Worm (Caenorhabditis elegans) whole organism, early embryonic: ENCODE results near the gene F22H10.6.

ENCODE experiments used
- B0310.2 ChIP-seq: sonication (generic microtip); optimal IDR thresholded peaks from 2 replicates; lab custom pipeline; 2016; ENCODE audit warnings: mild to moderate bottlenecking, missing genetic modification characterization, missing compliant biosample characterization
- aly-1 ChIP-seq: sonication (generic microtip); optimal IDR thresholded peaks from 2 replicates; lab custom pipeline; 2016; ENCODE audit warnings: missing genetic modification characterization, missing compliant biosample characterization
- ama-1 ChIP-seq: fragments of 150-350 bp; optimal IDR thresholded peaks from 2 replicates; lab custom pipeline; 2014
- flt-1 ChIP-seq: fragments of 200-800 bp; sonication (Bioruptor generic); IDR thresholded peaks from 2 replicates; pipeline ENCODE4 v1.3.6; 2022; ENCODE audit warnings: missing genetic modification characterization, missing compliant biosample characterization
- hmg-4 ChIP-seq: fragments of 200-800 bp; sonication (Bioruptor generic); optimal IDR thresholded peaks from 2 replicates; lab custom pipeline; 2018; ENCODE audit warnings: mild to moderate bottlenecking, missing genetic modification characterization, missing compliant biosample characterization
- hnd-1 ChIP-seq: sonication (generic microtip); optimal IDR thresholded peaks from 2 replicates; lab custom pipeline; 2016; ENCODE audit warnings: missing genetic modification characterization, missing compliant biosample characterization
- pes-1 ChIP-seq: fragments of 200-800 bp; sonication (Bioruptor generic); IDR thresholded peaks from 2 replicates; pipeline ENCODE4 v1.3.6; 2022; ENCODE audit warnings: missing genetic modification reagents, missing genetic modification characterization, missing compliant biosample characterization
- scrt-1 ChIP-seq: fragments of 200-800 bp; sonication (Bioruptor generic); IDR thresholded peaks from 2 replicates; pipeline ENCODE4 v1.3.6; 2022; ENCODE audit warnings: missing genetic modification characterization, missing compliant biosample characterization
- tra-4 ChIP-seq: sonication (generic microtip); optimal IDR thresholded peaks from 2 replicates; lab custom pipeline; 2017; ENCODE audit warnings: missing genetic modification characterization, missing compliant biosample characterization

DNA sequence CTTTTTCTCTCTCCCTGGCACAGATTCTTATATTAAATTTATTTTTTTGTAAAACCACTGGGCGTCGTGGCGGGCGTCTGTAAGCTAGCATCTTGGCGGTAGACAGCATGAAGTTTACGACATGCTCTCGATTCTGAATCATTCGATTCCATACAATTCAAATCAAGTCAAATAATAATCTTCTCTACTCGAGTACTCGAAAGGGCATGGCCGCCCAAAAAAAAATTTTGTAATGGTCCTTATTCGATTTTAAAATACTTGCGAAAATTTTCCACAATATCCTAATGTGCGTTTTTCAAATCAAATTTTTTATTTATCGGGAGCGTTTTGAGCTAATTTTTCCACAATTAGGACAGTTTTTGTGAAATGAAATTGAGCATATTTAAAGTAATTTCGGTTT, 6.9 kb upstream of the F22H10.6 start:
- TF ChIP-seq flt-1: no peak
- TF ChIP-seq ama-1 (lab: Kevin White, UChicago): no peak
- no peak for TF ChIP-seq tra-4
- no peak for TF ChIP-seq pes-1 (GFP tag; lab: Robert Waterston, UW)
- no peak for TF ChIP-seq hmg-4 (GFP tag; lab: Kevin White, UChicago)
- TF ChIP-seq B0310.2 (tag; lab: Kevin White, UChicago): no peak
- no peak for TF ChIP-seq scrt-1
- no peak for TF ChIP-seq hnd-1
- no peak for TF ChIP-seq aly-1 (tag; lab: Kevin White, UChicago)
